Worm (Caenorhabditis elegans) whole organism, L4 larva: ENCODE measurements around the gene C45E5.1.

ENCODE experiments used
- F26F4.8 ChIP-seq: fragments of 200-800 bp; sonication (Bioruptor generic); conservative IDR thresholded peaks from 2 replicates; pipeline ENCODE4 v1.3.6; 2022; ENCODE audit warnings: missing genetic modification characterization, missing compliant biosample characterization
- F44E2.7 ChIP-seq: fragments of 200-800 bp; sonication (Bioruptor generic); IDR thresholded peaks from 2 replicates; pipeline ENCODE4 v2.1.2; 2022; ENCODE audit warnings: missing genetic modification characterization, missing compliant biosample characterization
- T20F7.1 ChIP-seq: fragments of 200-800 bp; sonication (Bioruptor generic); optimal IDR thresholded peaks from 2 replicates; lab custom pipeline; 2018; ENCODE audit warnings: mild to moderate bottlenecking, missing genetic modification characterization, missing compliant biosample characterization
- Y105C5A.15 ChIP-seq: fragments of 200-800 bp; sonication (Bioruptor generic); IDR thresholded peaks from 2 replicates; pipeline ENCODE4 v1.3.6; 2022; ENCODE audit warnings: missing genetic modification characterization, missing compliant biosample characterization
- Y5F2A.4 ChIP-seq: fragments of 200-800 bp; sonication (Bioruptor generic); optimal IDR thresholded peaks from 2 replicates; lab custom pipeline; 2018; ENCODE audit warnings: mild to moderate bottlenecking, missing genetic modification characterization, missing compliant biosample characterization
- aha-1 ChIP-seq: fragments of 150-350 bp; peaks from one replicate; lab custom pipeline; 2014; ENCODE audit warnings: missing biosample characterization, missing genetic modification characterization
- ama-1 ChIP-seq: fragments of 150-350 bp; optimal IDR thresholded peaks from 2 replicates; lab custom pipeline; 2014; ENCODE audit warnings: inconsistent platforms, mixed read lengths
- ceh-20 ChIP-seq: fragments of 200-800 bp; sonication (Bioruptor generic); IDR thresholded peaks from 2 replicates; pipeline ENCODE4 v1.3.6; 2022; ENCODE audit warnings: missing genetic modification reagents, missing genetic modification characterization, missing compliant biosample characterization
- ceh-28 ChIP-seq: fragments of 150-350 bp; optimal IDR thresholded peaks from 2 replicates; lab custom pipeline; 2014; ENCODE audit warnings: missing biosample characterization, missing genetic modification reagents, missing genetic modification characterization
- ces-1 ChIP-seq: fragments of 150-350 bp; sonication (generic microtip); optimal IDR thresholded peaks from 4 replicates; lab custom pipeline; 2014; ENCODE audit warnings: missing biosample characterization, missing genetic modification reagents, missing genetic modification characterization
- dmd-6 ChIP-seq: fragments of 200-800 bp; sonication (Bioruptor generic); IDR thresholded peaks from 2 replicates; pipeline ENCODE4 v1.3.6; 2022; ENCODE audit warnings: missing genetic modification reagents, missing genetic modification characterization, missing compliant biosample characterization
- dpl-1 ChIP-seq: fragments of 150-350 bp; optimal IDR thresholded peaks from 2 replicates; lab custom pipeline; 2014; ENCODE audit warnings: missing biosample characterization, missing genetic modification reagents, missing genetic modification characterization
- dve-1 ChIP-seq: sonication (generic microtip); optimal IDR thresholded peaks from 2 replicates; lab custom pipeline; 2017; ENCODE audit warnings: antibody characterized with exemption, mild to moderate bottlenecking, missing genetic modification characterization, missing compliant biosample characterization; ENCODE audit not compliant: insufficient read depth
- egl-27 ChIP-seq: sonication (generic microtip); optimal IDR thresholded peaks from 3 replicates; lab custom pipeline; 2017; ENCODE audit warnings: missing biosample characterization, missing genetic modification reagents, missing genetic modification characterization
- fkh-10 ChIP-seq: fragments of 150-350 bp; optimal IDR thresholded peaks from 2 replicates; lab custom pipeline; 2014; ENCODE audit warnings: missing biosample characterization, missing genetic modification reagents, missing genetic modification characterization
- fos-1 ChIP-seq: fragments of 150-350 bp; optimal IDR thresholded peaks from 2 replicates; lab custom pipeline; 2014; ENCODE audit warnings: missing biosample characterization, missing genetic modification characterization
- hlh-30 ChIP-seq: sonication (generic microtip); optimal IDR thresholded peaks from 2 replicates; lab custom pipeline; 2017; ENCODE audit warnings: antibody characterized with exemption, mild to moderate bottlenecking, missing genetic modification characterization, missing compliant biosample characterization; ENCODE audit not compliant: insufficient read depth
- jun-1 ChIP-seq: fragments of 150-350 bp; optimal IDR thresholded peaks from 2 replicates; lab custom pipeline; 2014; ENCODE audit warnings: missing biosample characterization, missing genetic modification reagents, missing genetic modification characterization
- lin-1 ChIP-seq: fragments of 200-800 bp; sonication (Bioruptor generic); IDR thresholded peaks from 2 replicates; pipeline ENCODE4 v1.3.6; 2022; ENCODE audit warnings: missing genetic modification reagents, missing genetic modification characterization, missing compliant biosample characterization
- lir-3 ChIP-seq: sonication (generic microtip); optimal IDR thresholded peaks from 2 replicates; lab custom pipeline; 2016; ENCODE audit warnings: mild to moderate bottlenecking, missing genetic modification characterization, missing compliant biosample characterization
- lsy-2 ChIP-seq, 2 experiments: fragments of 150-350 bp in 1 of 2; sonication (generic microtip) in 1 of 2; optimal IDR thresholded peaks; 2 replicates each; lab custom pipeline; 2014 to 2017; ENCODE audit warnings: missing biosample characterization in 2 of 2, missing genetic modification characterization in 2 of 2
- madf-5 ChIP-seq, 2 experiments: fragments of 200-800 bp; sonication (Bioruptor generic); IDR thresholded peaks; 2 replicates each; pipeline ENCODE4 v1.3.6; 2022; ENCODE audit warnings: missing compliant biosample characterization in 2 of 2, missing genetic modification characterization in 2 of 2
- mdl-1 ChIP-seq, 2 experiments: fragments of 150-350 bp in 1 of 2; sonication (generic microtip) in 1 of 2; optimal IDR thresholded peaks; 2 replicates each; lab custom pipeline; 2014 to 2017; ENCODE audit warnings: missing biosample characterization in 2 of 2, missing genetic modification characterization in 2 of 2
- mxl-3 ChIP-seq: fragments of 200-800 bp; sonication (Bioruptor generic); optimal IDR thresholded peaks from 2 replicates; lab custom pipeline; 2018; ENCODE audit warnings: mild to moderate bottlenecking, missing genetic modification characterization, missing compliant biosample characterization
- nhr-102 ChIP-seq: sonication (generic microtip); optimal IDR thresholded peaks from 2 replicates; lab custom pipeline; 2016; ENCODE audit warnings: mild to moderate bottlenecking, missing genetic modification characterization, moderate library complexity, missing compliant biosample characterization
- nhr-28 ChIP-seq: fragments of 150-350 bp; optimal IDR thresholded peaks from 2 replicates; lab custom pipeline; 2014; ENCODE audit warnings: missing biosample characterization, missing genetic modification characterization
- nhr-48 ChIP-seq: sonication (generic microtip); optimal IDR thresholded peaks from 2 replicates; lab custom pipeline; 2016; ENCODE audit warnings: mild to moderate bottlenecking, missing genetic modification characterization, missing compliant biosample characterization
- nhr-6 ChIP-seq: fragments of 150-350 bp; optimal IDR thresholded peaks from 2 replicates; lab custom pipeline; 2014; ENCODE audit warnings: missing biosample characterization, missing genetic modification characterization
- pqm-1 ChIP-seq: sonication (generic microtip); optimal IDR thresholded peaks from 2 replicates; lab custom pipeline; 2017; ENCODE audit warnings: missing biosample characterization, missing genetic modification characterization
- rbr-2 ChIP-seq: sonication (generic microtip); optimal IDR thresholded peaks from 2 replicates; lab custom pipeline; 2016; ENCODE audit warnings: missing genotype, missing genetic modification characterization, missing compliant biosample characterization
- snpc-4 ChIP-seq: fragments of 150-350 bp; optimal IDR thresholded peaks from 2 replicates; lab custom pipeline; 2014; ENCODE audit warnings: missing biosample characterization, missing genetic modification characterization
- spr-1 ChIP-seq: sonication (generic microtip); optimal IDR thresholded peaks from 2 replicates; lab custom pipeline; 2016; ENCODE audit warnings: mild to moderate bottlenecking, missing genetic modification characterization, missing compliant biosample characterization
- spr-3 ChIP-seq: fragments of 200-800 bp; sonication (Bioruptor generic); optimal IDR thresholded peaks from 2 replicates; lab custom pipeline; 2018; ENCODE audit warnings: mild to moderate bottlenecking, missing genetic modification characterization, missing compliant biosample characterization
- unc-62 ChIP-seq, 3 experiments: fragments of 150-350 bp in 1 of 3; sonication (generic microtip); optimal IDR thresholded peaks in 2 of 3; peaks in 1 of 3; 1 replicate in 1 of 3; 2 replicates in 2 of 3; lab custom pipeline; 2014 to 2017; ENCODE audit warnings: missing biosample characterization in 3 of 3, missing genetic modification characterization in 3 of 3, missing genetic modification reagents in 3 of 3, missing genotype in 1 of 3
- ztf-7 ChIP-seq: fragments of 150-350 bp; optimal IDR thresholded peaks from 2 replicates; lab custom pipeline; 2014; ENCODE audit warnings: missing biosample characterization, missing genetic modification characterization

Gene C45E5.1

ce11 chrIV:5778342-5778741 is 34.1 kb downstream of the C45E5.1 start (continued):
- TF ChIP-seq ztf-7 (peak; percentile 20), mxl-3 (peak; percentile 38), dpl-1 (GFP tag; lab: Kevin White, UChicago) (no peak), madf-5 (GFP tag; IDR thresholded peaks at IDR 0.05; lab: Robert Waterston, UW) (no peak), F44E2.7 (GFP tag; lab: Robert Waterston, UW) (no peak), egl-27 (tag; lab: Kevin White, UChicago) (no peak), Y105C5A.15 (GFP tag; lab: Robert Waterston, UW) (no peak), T20F7.1 (no peak), dve-1 (tag; lab: Kevin White, UChicago) (peak; percentile 93), pqm-1 (tag; lab: Kevin White, UChicago) (peak; percentile 40), rbr-2 (tag; lab: Kevin White, UChicago) (peak; percentile 4), nhr-102 (tag; lab: Kevin White, UChicago) (peak; percentile 75), ceh-28 (tag; lab: Kevin White, UChicago) (no peak), jun-1 (tag; lab: Kevin White, UChicago) (no peak), spr-1 (tag; lab: Kevin White, UChicago) (no peak), spr-3 (GFP tag; lab: Kevin White, UChicago) (no peak), nhr-28 (tag; lab: Kevin White, UChicago) (peak; percentile 88), mdl-1 (tag; optimal IDR thresholded peaks at IDR 0.05; lab: Kevin White, UChicago) (peak in 1 of 2 experiments; percentile 65), fos-1 (tag; lab: Kevin White, UChicago) (no peak), lin-1 (GFP tag; lab: Robert Waterston, UW) (no peak), ceh-20 (GFP tag; lab: Robert Waterston, UW) (no peak)

- peak in 1 of 2 experiments; percentile 57 for TF ChIP-seq lsy-2 (tag; optimal IDR thresholded peaks at IDR 0.05; lab: Kevin White, UChicago)
- TF ChIP-seq F26F4.8 (GFP tag; lab: Robert Waterston, UW), result no peak
Measured at ce11 chrIV:5779537-5779936, 35.3 kb downstream of the C45E5.1 start.

ce11 chrIV:5780234-5780788 is 36.1 kb downstream of the C45E5.1 start:
- TF ChIP-seq mdl-1 (tag; optimal IDR thresholded peaks at IDR 0.05; lab: Kevin White, UChicago) (peak in 1 of 2 experiments; percentile 30), nhr-28 (tag; lab: Kevin White, UChicago) (peak; percentile 31), lir-3 (tag; lab: Kevin White, UChicago) (no peak), aha-1 (peak; percentile 92), nhr-6 (no peak), pqm-1 (tag; lab: Kevin White, UChicago) (peak; percentile 23), fkh-10 (GFP tag; lab: Kevin White, UChicago) (no peak), dmd-6 (GFP tag; lab: Robert Waterston, UW) (0 out of 2 replicates have a peak, but pooled peaks have one; percentile 12), nhr-48 (tag; lab: Kevin White, UChicago) (peak; percentile 62), unc-62 (GFP tag; optimal IDR thresholded peaks at IDR 0.05 in 1 of 2; lab: Kevin White, UChicago) (no peak), unc-62 (tag; optimal IDR thresholded peaks at IDR 0.05; lab: Kevin White, UChicago) (no peak), ama-1 (lab: Kevin White, UChicago) (no peak), Y5F2A.4 (no peak), snpc-4 (no peak), dve-1 (tag; lab: Kevin White, UChicago) (peak; percentile 22), hlh-30 (tag; lab: Kevin White, UChicago) (peak; percentile 2)

ce11 chrIV:5783675-5784074 is 39.5 kb downstream of the C45E5.1 start:
- no peak for TF ChIP-seq ces-1 (GFP tag; lab: Kevin White, UChicago)
- peak in 1 of 2 experiments; percentile 94 for TF ChIP-seq unc-62 (GFP tag; optimal IDR thresholded peaks at IDR 0.05 in 1 of 2; lab: Kevin White, UChicago)
- no peak for TF ChIP-seq unc-62 (tag; optimal IDR thresholded peaks at IDR 0.05; lab: Kevin White, UChicago)
